Worm (Caenorhabditis elegans) whole organism, L4 larva: ENCODE results near the gene gck-1.

Experiments
- F37D6.2 ChIP-seq: sonication (generic microtip); optimal IDR thresholded peaks from 2 replicates; lab custom pipeline; 2016; ENCODE audit warnings: mild to moderate bottlenecking, missing genetic modification characterization, missing compliant biosample characterization
- T26A8.4 ChIP-seq: fragments of 200-800 bp; sonication (Bioruptor generic); IDR thresholded peaks from 2 replicates; pipeline ENCODE4 v1.3.6; 2022; ENCODE audit warnings: missing genetic modification characterization, missing compliant biosample characterization
- Y105C5A.15 ChIP-seq: fragments of 200-800 bp; sonication (Bioruptor generic); IDR thresholded peaks from 2 replicates; pipeline ENCODE4 v1.3.6; 2022; ENCODE audit warnings: missing genetic modification characterization, missing compliant biosample characterization
- Y48G9A.11 ChIP-seq: fragments of 200-800 bp; sonication (Bioruptor generic); IDR thresholded peaks from 2 replicates; pipeline ENCODE4 v1.3.6; 2022; ENCODE audit warnings: missing genetic modification reagents, missing genetic modification characterization, missing compliant biosample characterization
- Y75B8A.6 ChIP-seq: fragments of 200-800 bp; sonication (Bioruptor generic); IDR thresholded peaks from 2 replicates; pipeline ENCODE4 v1.3.6; 2022; ENCODE audit warnings: missing genetic modification reagents, missing genetic modification characterization, missing compliant biosample characterization
- aha-1 ChIP-seq: fragments of 150-350 bp; peaks from one replicate; lab custom pipeline; 2014; ENCODE audit warnings: missing biosample characterization, missing genetic modification characterization
- ctbp-1 ChIP-seq: fragments of 200-800 bp; sonication (Bioruptor generic); IDR thresholded peaks from 2 replicates; pipeline ENCODE4 v1.3.6; 2022; ENCODE audit warnings: missing genetic modification reagents, missing genetic modification characterization, missing compliant biosample characterization
- daf-16 ChIP-seq, 3 experiments: sonication (generic microtip); optimal IDR thresholded peaks; 2 replicates each; lab custom pipeline; 2016 to 2017; ENCODE audit warnings: missing genetic modification characterization in 3 of 3, missing genetic modification reagents in 3 of 3, mild to moderate bottlenecking in 2 of 3, missing compliant biosample characterization in 2 of 3, missing biosample characterization in 1 of 3, moderate library complexity in 1 of 3
- dmd-6 ChIP-seq: fragments of 200-800 bp; sonication (Bioruptor generic); IDR thresholded peaks from 2 replicates; pipeline ENCODE4 v1.3.6; 2022; ENCODE audit warnings: missing genetic modification reagents, missing genetic modification characterization, missing compliant biosample characterization
- dve-1 ChIP-seq: sonication (generic microtip); optimal IDR thresholded peaks from 2 replicates; lab custom pipeline; 2017; ENCODE audit warnings: antibody characterized with exemption, mild to moderate bottlenecking, missing genetic modification characterization, missing compliant biosample characterization; ENCODE audit not compliant: insufficient read depth
- fkh-10 ChIP-seq: fragments of 150-350 bp; optimal IDR thresholded peaks from 2 replicates; lab custom pipeline; 2014; ENCODE audit warnings: missing biosample characterization, missing genetic modification reagents, missing genetic modification characterization
- fos-1 ChIP-seq: fragments of 150-350 bp; optimal IDR thresholded peaks from 2 replicates; lab custom pipeline; 2014; ENCODE audit warnings: missing biosample characterization, missing genetic modification characterization
- gei-8 ChIP-seq: fragments of 200-800 bp; sonication (Bioruptor generic); optimal IDR thresholded peaks from 2 replicates; lab custom pipeline; 2018; ENCODE audit warnings: mild to moderate bottlenecking, missing genetic modification characterization, missing compliant biosample characterization
- hlh-11 ChIP-seq: fragments of 200-800 bp; sonication (Bioruptor generic); optimal IDR thresholded peaks from 2 replicates; lab custom pipeline; 2018; ENCODE audit warnings: mild to moderate bottlenecking, missing genetic modification characterization, missing compliant biosample characterization
- hlh-30 ChIP-seq: sonication (generic microtip); optimal IDR thresholded peaks from 2 replicates; lab custom pipeline; 2017; ENCODE audit warnings: antibody characterized with exemption, mild to moderate bottlenecking, missing genetic modification characterization, missing compliant biosample characterization; ENCODE audit not compliant: insufficient read depth
- lin-1 ChIP-seq: fragments of 200-800 bp; sonication (Bioruptor generic); IDR thresholded peaks from 2 replicates; pipeline ENCODE4 v1.3.6; 2022; ENCODE audit warnings: missing genetic modification reagents, missing genetic modification characterization, missing compliant biosample characterization
- lin-13 ChIP-seq: fragments of 150-350 bp; optimal IDR thresholded peaks from 2 replicates; lab custom pipeline; 2014; ENCODE audit warnings: missing biosample characterization, missing genetic modification reagents, missing genetic modification characterization
- madf-5 ChIP-seq, 2 experiments: fragments of 200-800 bp; sonication (Bioruptor generic); IDR thresholded peaks; 2 replicates each; pipeline ENCODE4 v1.3.6; 2022; ENCODE audit warnings: missing compliant biosample characterization in 2 of 2, missing genetic modification characterization in 2 of 2
- madf-9 ChIP-seq: fragments of 200-800 bp; sonication (Bioruptor generic); conservative IDR thresholded peaks from 2 replicates; pipeline ENCODE4 v1.3.6; 2022; ENCODE audit warnings: missing genetic modification reagents, missing genetic modification characterization, missing compliant biosample characterization
- mdl-1 ChIP-seq, 2 experiments: fragments of 150-350 bp in 1 of 2; sonication (generic microtip) in 1 of 2; optimal IDR thresholded peaks; 2 replicates each; lab custom pipeline; 2014 to 2017; ENCODE audit warnings: missing biosample characterization in 2 of 2, missing genetic modification characterization in 2 of 2
- mdt-29 ChIP-seq: fragments of 200-800 bp; sonication (Bioruptor generic); IDR thresholded peaks from 2 replicates; pipeline ENCODE4 v1.3.6; 2022; ENCODE audit warnings: missing genetic modification reagents, missing genetic modification characterization, missing compliant biosample characterization
- mep-1 ChIP-seq: fragments of 150-350 bp; sonication (generic microtip); optimal IDR thresholded peaks from 3 replicates; lab custom pipeline; 2014; ENCODE audit warnings: missing biosample characterization, missing genetic modification characterization
- mxl-2 ChIP-seq: fragments of 200-800 bp; sonication (Bioruptor generic); conservative IDR thresholded peaks from 2 replicates; pipeline ENCODE4 v1.3.6; 2022; ENCODE audit warnings: missing genetic modification reagents, missing genetic modification characterization, missing compliant biosample characterization
- mxl-3 ChIP-seq: fragments of 200-800 bp; sonication (Bioruptor generic); optimal IDR thresholded peaks from 2 replicates; lab custom pipeline; 2018; ENCODE audit warnings: mild to moderate bottlenecking, missing genetic modification characterization, missing compliant biosample characterization
- nhr-10 ChIP-seq: fragments of 150-350 bp; optimal IDR thresholded peaks from 2 replicates; lab custom pipeline; 2014; ENCODE audit warnings: missing biosample characterization, missing genetic modification characterization
- nhr-102 ChIP-seq: sonication (generic microtip); optimal IDR thresholded peaks from 2 replicates; lab custom pipeline; 2016; ENCODE audit warnings: mild to moderate bottlenecking, missing genetic modification characterization, moderate library complexity, missing compliant biosample characterization
- nhr-237 ChIP-seq: sonication (generic microtip); optimal IDR thresholded peaks from 2 replicates; lab custom pipeline; 2017; ENCODE audit warnings: missing biosample characterization, missing genetic modification characterization
- nhr-28 ChIP-seq: fragments of 150-350 bp; optimal IDR thresholded peaks from 2 replicates; lab custom pipeline; 2014; ENCODE audit warnings: missing biosample characterization, missing genetic modification characterization
- nhr-6 ChIP-seq: fragments of 150-350 bp; optimal IDR thresholded peaks from 2 replicates; lab custom pipeline; 2014; ENCODE audit warnings: missing biosample characterization, missing genetic modification characterization
- php-3 ChIP-seq: fragments of 200-800 bp; sonication (Bioruptor generic); IDR thresholded peaks from 2 replicates; pipeline ENCODE4 v1.3.6; 2022; ENCODE audit warnings: missing genetic modification reagents, missing genetic modification characterization, missing compliant biosample characterization
- pqm-1 ChIP-seq: sonication (generic microtip); optimal IDR thresholded peaks from 2 replicates; lab custom pipeline; 2017; ENCODE audit warnings: missing biosample characterization, missing genetic modification characterization
- rbr-2 ChIP-seq: sonication (generic microtip); optimal IDR thresholded peaks from 2 replicates; lab custom pipeline; 2016; ENCODE audit warnings: missing genotype, missing genetic modification characterization, missing compliant biosample characterization
- set-16 ChIP-seq: fragments of 200-800 bp; sonication (Bioruptor generic); IDR thresholded peaks from 2 replicates; pipeline ENCODE4 v1.3.6; 2022; ENCODE audit warnings: missing genetic modification reagents, missing genetic modification characterization, missing compliant biosample characterization
- tra-1 ChIP-seq: fragments of 200-800 bp; sonication (Bioruptor generic); IDR thresholded peaks from 2 replicates; pipeline ENCODE4 v1.3.6; 2022; ENCODE audit warnings: missing genetic modification reagents, missing genetic modification characterization, missing compliant biosample characterization
- unc-62 ChIP-seq, 3 experiments: fragments of 150-350 bp in 1 of 3; sonication (generic microtip); optimal IDR thresholded peaks in 2 of 3; peaks in 1 of 3; 1 replicate in 1 of 3; 2 replicates in 2 of 3; lab custom pipeline; 2014 to 2017; ENCODE audit warnings: missing biosample characterization in 3 of 3, missing genetic modification characterization in 3 of 3, missing genetic modification reagents in 3 of 3, missing genotype in 1 of 3
- zag-1 ChIP-seq: fragments of 150-350 bp; optimal IDR thresholded peaks from 2 replicates; lab custom pipeline; 2014; ENCODE audit warnings: missing biosample characterization, missing genetic modification characterization
- ztf-11 ChIP-seq: fragments of 150-350 bp; optimal IDR thresholded peaks from 2 replicates; lab custom pipeline; 2014; ENCODE audit warnings: missing biosample characterization, missing genetic modification characterization

gck-1 gene

DNA sequence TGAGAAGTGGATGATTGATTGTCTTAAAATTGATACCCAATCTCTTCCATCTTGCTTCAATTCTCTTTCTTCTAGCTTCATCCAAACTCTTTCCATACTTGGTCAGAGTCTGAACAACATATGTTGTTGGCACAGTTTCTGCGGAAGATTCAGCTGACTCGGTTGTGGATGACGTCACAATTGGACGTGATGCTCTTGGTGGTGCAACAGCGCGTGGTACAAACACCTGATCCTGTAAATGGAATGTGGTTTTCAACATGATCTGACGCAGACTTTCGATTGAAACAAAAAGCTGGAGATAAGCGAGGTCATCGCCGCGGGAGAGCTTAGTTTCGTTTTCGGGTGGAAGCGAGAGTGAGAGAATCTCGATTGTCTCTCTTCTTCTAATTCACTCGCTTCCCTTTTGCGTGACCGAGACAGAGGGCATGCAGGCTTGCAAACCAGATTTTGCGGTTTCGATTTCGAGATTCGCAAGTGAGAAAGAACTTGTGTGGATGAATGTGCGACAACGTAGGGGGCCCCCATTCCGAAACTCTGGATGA, 5.1 kb upstream of the gck-1 start:
- no peak for TF ChIP-seq rbr-2 (tag; lab: Kevin White, UChicago)
- no peak for TF ChIP-seq Y48G9A.11 (GFP tag; lab: Robert Waterston, UW)
- peak; percentile 22 for TF ChIP-seq aha-1
- TF ChIP-seq lin-13 (GFP tag; lab: Kevin White, UChicago) = no peak
- TF ChIP-seq gei-8 (GFP tag; lab: Kevin White, UChicago) = no peak
- no peak for TF ChIP-seq nhr-10 (tag; lab: Kevin White, UChicago)
- peak; percentile 7 for TF ChIP-seq mxl-3 (GFP tag; lab: Kevin White, UChicago)
- no peak for TF ChIP-seq madf-9 (GFP tag; lab: Robert Waterston, UW)
- TF ChIP-seq hlh-30 (tag; lab: Kevin White, UChicago) = peak; percentile 71

DNA sequence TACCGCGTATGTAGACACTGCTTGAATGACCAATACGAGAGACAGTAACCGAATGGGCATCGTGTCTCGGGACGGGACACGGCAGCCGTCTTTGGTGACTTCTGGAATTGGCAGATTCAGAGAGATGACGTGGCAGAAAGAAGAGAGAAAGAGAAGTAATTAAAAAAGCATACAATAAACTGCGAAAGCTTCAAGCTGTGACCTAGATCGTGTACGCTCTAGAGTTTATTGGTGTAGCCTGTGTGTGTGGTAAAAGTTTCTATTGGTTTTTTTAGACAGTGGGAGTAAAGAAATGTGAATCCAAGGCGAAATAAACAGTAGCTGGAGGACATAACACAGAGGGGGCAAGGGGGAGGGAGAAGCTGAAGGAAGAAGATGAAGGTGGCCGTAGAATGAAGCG, 3.6 kb upstream of the gck-1 start, which contains the start of gene T19A5.3:
T19A5.3 (minus strand) TSS at position 101 of the 400 bp plus-strand sequence.
- TF ChIP-seq fkh-10 (GFP tag; lab: Kevin White, UChicago) (no peak), nhr-237 (tag; lab: Kevin White, UChicago) (no peak), zag-1 (tag; lab: Kevin White, UChicago) (no peak), Y75B8A.6 (no peak), ctbp-1 (GFP tag; lab: Robert Waterston, UW) (no peak), mep-1 (tag; lab: Kevin White, UChicago) (no peak), set-16 (GFP tag; lab: Robert Waterston, UW) (no peak), nhr-6 (tag; lab: Kevin White, UChicago) (no peak)
- TF ChIP-seq, all 104 proteins: peak for 0

DNA sequence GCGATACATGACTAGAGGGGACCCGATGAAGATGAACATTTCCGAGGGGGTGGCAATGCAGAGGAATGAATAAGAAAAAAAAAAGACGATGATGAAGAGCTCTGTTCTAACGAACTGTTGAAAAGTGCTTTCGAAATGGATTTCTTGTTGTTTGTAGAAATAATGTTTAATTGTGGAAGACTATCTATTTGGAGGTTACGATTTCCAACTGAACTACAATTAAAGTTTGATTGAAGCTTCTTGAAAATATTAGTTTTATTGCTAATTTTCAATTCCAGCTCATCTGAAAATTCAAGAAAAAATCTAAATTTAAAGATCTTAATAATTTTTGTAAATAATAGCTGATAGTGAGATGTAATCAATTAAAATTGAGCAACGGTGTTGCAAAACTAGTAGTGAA, 3.1 kb upstream of the gck-1 start:
- TF ChIP-seq gei-8 (GFP tag; lab: Kevin White, UChicago) = no peak
- TF ChIP-seq aha-1 = peak; percentile 90
- no peak for TF ChIP-seq mxl-2 (GFP tag; lab: Robert Waterston, UW)

DNA sequence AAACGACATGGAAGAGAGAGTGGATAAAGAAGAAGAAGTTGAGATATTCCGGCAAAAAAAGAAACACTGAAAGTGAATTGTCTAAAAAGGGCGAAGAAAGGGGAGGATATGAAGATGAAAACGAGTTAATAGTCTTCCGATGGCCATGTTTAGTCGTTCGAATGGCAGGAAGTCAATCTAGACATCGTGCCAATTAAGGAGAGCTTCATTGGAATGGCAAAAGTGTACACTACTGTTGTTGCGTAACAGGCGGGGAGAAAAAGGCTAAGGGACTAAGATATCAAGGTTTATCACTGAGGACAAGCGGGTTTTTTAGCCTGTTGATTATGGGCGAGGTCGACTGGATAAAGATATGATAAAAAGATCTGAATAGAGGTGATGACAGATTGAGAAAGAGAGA, 1.5 kb upstream of the gck-1 start:
- peak; percentile 9 for TF ChIP-seq hlh-11
- TF ChIP-seq fos-1 (tag; lab: Kevin White, UChicago) = no peak
- TF ChIP-seq unc-62 (GFP tag; optimal IDR thresholded peaks at IDR 0.05 in 1 of 2; lab: Kevin White, UChicago) = peak in 1 of 2 experiments; percentile 92
- no peak for TF ChIP-seq unc-62 (tag; optimal IDR thresholded peaks at IDR 0.05; lab: Kevin White, UChicago)
- peak; percentile 13 for TF ChIP-seq mxl-3 (GFP tag; lab: Kevin White, UChicago)
- TF ChIP-seq, all 104 proteins: peak for 3

DNA sequence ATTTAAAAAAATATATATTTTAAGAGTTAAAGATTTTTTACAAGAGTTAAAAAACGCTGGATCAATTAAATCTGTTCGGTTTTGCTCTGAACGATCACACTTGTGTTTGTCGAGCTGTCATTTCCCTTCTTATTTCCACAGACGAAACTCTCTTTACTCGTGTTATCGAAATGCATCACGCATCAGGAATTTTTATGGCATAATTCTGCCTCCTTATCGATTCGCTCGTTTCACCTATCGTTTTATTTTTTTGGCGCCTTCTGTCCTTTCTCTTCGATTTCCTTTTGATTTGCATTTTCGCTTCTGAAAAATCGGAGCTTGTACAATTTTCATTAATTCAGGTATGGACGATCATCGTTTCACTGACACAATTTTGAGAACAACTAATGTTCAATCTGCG, 766 bp downstream of the gck-1 start:
- TF ChIP-seq pqm-1 (tag; lab: Kevin White, UChicago) (peak; percentile 35), php-3 (peak; percentile 59), hlh-30 (tag; lab: Kevin White, UChicago) (peak; percentile 14), nhr-28 (tag; lab: Kevin White, UChicago) (peak; percentile 17), dmd-6 (GFP tag; lab: Robert Waterston, UW) (0 out of 2 replicates have a peak, but pooled peaks have one; percentile 15), Y105C5A.15 (GFP tag; lab: Robert Waterston, UW) (no peak)
- TF ChIP-seq, all 104 proteins: peak for 5

DNA sequence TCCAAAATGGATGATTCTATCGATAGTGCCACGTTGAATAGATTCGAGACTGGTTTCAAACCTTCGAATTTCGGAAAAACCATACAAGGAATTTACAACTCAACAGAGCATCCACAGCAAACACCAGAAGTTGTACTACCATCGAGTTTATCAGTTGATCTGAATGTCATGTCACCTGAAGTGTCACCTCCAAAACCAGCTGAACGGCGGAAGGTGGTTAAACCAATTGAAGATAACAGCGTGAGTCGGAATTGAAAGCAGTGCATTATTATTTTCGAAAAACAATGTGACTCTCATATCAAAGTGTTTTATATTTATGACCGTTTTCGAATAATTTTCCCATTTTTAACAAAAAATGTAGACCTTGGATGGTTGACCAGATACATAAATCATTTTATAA, 1.4 kb downstream of the gck-1 start:
- TF ChIP-seq dve-1 (tag; lab: Kevin White, UChicago) = peak; percentile 72
- TF ChIP-seq zag-1 (tag; lab: Kevin White, UChicago) = no peak
- TF ChIP-seq mxl-3 (GFP tag; lab: Kevin White, UChicago) = peak; percentile 34
- TF ChIP-seq lin-1 (GFP tag; lab: Robert Waterston, UW) = peak; percentile 72; the same call in 1 of the 2 replicates
- peak in 1 of 2 experiments; percentile 30 for TF ChIP-seq mdl-1 (tag; optimal IDR thresholded peaks at IDR 0.05; lab: Kevin White, UChicago)
- 0 out of 2 replicates have a peak, but pooled peaks have one; percentile 52 for TF ChIP-seq tra-1 (GFP tag; lab: Robert Waterston, UW)
- peak; percentile 82 for TF ChIP-seq dmd-6 (GFP tag; lab: Robert Waterston, UW)
- no peak for TF ChIP-seq F37D6.2 (tag; lab: Kevin White, UChicago)
- peak; percentile 80 for TF ChIP-seq hlh-11
- peak; percentile 6 for TF ChIP-seq nhr-102 (tag; lab: Kevin White, UChicago)
- TF ChIP-seq daf-16 (GFP tag; optimal IDR thresholded peaks at IDR 0.05; lab: Kevin White, UChicago) = no peak
- TF ChIP-seq daf-16 (tag; optimal IDR thresholded peaks at IDR 0.05; lab: Kevin White, UChicago) = peak; percentile 68
- TF ChIP-seq T26A8.4 (GFP tag; lab: Robert Waterston, UW) = no peak
- TF ChIP-seq madf-5 (GFP tag; IDR thresholded peaks at IDR 0.05; lab: Robert Waterston, UW) = no peak
- no peak for TF ChIP-seq mdt-29 (GFP tag; lab: Robert Waterston, UW)
- TF ChIP-seq hlh-30 (tag; lab: Kevin White, UChicago) = peak; percentile 76
- TF ChIP-seq unc-62 (GFP tag; optimal IDR thresholded peaks at IDR 0.05 in 1 of 2; lab: Kevin White, UChicago) = peak in 1 of 2 experiments; percentile 63
- no peak for TF ChIP-seq unc-62 (tag; optimal IDR thresholded peaks at IDR 0.05; lab: Kevin White, UChicago)
- TF ChIP-seq php-3 = peak; percentile 75
- peak; percentile 43 for TF ChIP-seq nhr-28 (tag; lab: Kevin White, UChicago)
- no peak for TF ChIP-seq ztf-11
